Worm (Caenorhabditis elegans) whole organism, mixed stage, embryonic: Measurements from ENCODE around the gene T22F3.12.

ENCODE experiments used
- bed-3 ChIP-seq: fragments of 200-800 bp; sonication (Bioruptor generic); optimal IDR thresholded peaks from 3 replicates; lab custom pipeline; 2018; ENCODE audit warnings: mild to moderate bottlenecking, missing genetic modification characterization, moderate library complexity, missing compliant biosample characterization
- blmp-1 ChIP-seq: fragments of 150-350 bp; optimal IDR thresholded peaks from 2 replicates; lab custom pipeline; 2014; ENCODE audit warnings: missing biosample characterization, missing genetic modification characterization
- ceh-39 ChIP-seq: fragments of 150-350 bp; optimal IDR thresholded peaks from 2 replicates; lab custom pipeline; 2014; ENCODE audit warnings: missing biosample characterization, missing genetic modification characterization
- ceh-43 ChIP-seq: fragments of 200-800 bp; sonication (Bioruptor generic); optimal IDR thresholded peaks from 2 replicates; lab custom pipeline; 2018; ENCODE audit warnings: mild to moderate bottlenecking, missing genetic modification characterization, moderate library complexity, missing compliant biosample characterization
- ceh-83 ChIP-seq: fragments of 200-800 bp; sonication (Bioruptor generic); optimal IDR thresholded peaks from 2 replicates; lab custom pipeline; 2018; ENCODE audit warnings: mild to moderate bottlenecking, missing genetic modification characterization, missing compliant biosample characterization
- ces-1 ChIP-seq: fragments of 150-350 bp; optimal IDR thresholded peaks from 2 replicates; lab custom pipeline; 2014; ENCODE audit warnings: missing biosample characterization, missing genetic modification reagents, missing genetic modification characterization
- cnd-1 ChIP-seq: fragments of 200-800 bp; sonication (Bioruptor generic); optimal IDR thresholded peaks from 2 replicates; lab custom pipeline; 2018; ENCODE audit warnings: mild to moderate bottlenecking, missing genetic modification characterization, missing compliant biosample characterization
- drap-1 ChIP-seq: fragments of 200-800 bp; sonication (Bioruptor generic); optimal IDR thresholded peaks from 3 replicates; lab custom pipeline; 2018; ENCODE audit warnings: mild to moderate bottlenecking, missing genetic modification characterization, missing compliant biosample characterization
- elt-3 ChIP-seq: fragments of 150-350 bp; optimal IDR thresholded peaks from 2 replicates; lab custom pipeline; 2014; ENCODE audit warnings: missing biosample characterization, missing genetic modification characterization
- flh-1 ChIP-seq: fragments of 200-800 bp; sonication (Bioruptor generic); optimal IDR thresholded peaks from 2 replicates; lab custom pipeline; 2018; ENCODE audit warnings: mild to moderate bottlenecking, missing genetic modification characterization, moderate library complexity, missing compliant biosample characterization
- ham-2 ChIP-seq: fragments of 200-800 bp; sonication (Bioruptor generic); optimal IDR thresholded peaks from 2 replicates; lab custom pipeline; 2018; ENCODE audit warnings: mild to moderate bottlenecking, missing genetic modification characterization, missing compliant biosample characterization
- hlh-1 ChIP-seq: fragments of 150-350 bp; optimal IDR thresholded peaks from 2 replicates; lab custom pipeline; 2014; ENCODE audit warnings: missing biosample characterization, missing genetic modification reagents, missing genetic modification characterization
- lin-13 ChIP-seq: fragments of 150-350 bp; optimal IDR thresholded peaks from 2 replicates; lab custom pipeline; 2014; ENCODE audit warnings: missing biosample characterization, missing genetic modification characterization
- lin-32 ChIP-seq: fragments of 200-800 bp; sonication (Bioruptor generic); optimal IDR thresholded peaks from 2 replicates; lab custom pipeline; 2018; ENCODE audit warnings: mild to moderate bottlenecking, missing genetic modification characterization, missing compliant biosample characterization
- lsy-2 ChIP-seq: fragments of 150-350 bp; optimal IDR thresholded peaks from 2 replicates; lab custom pipeline; 2014; ENCODE audit warnings: missing biosample characterization, missing genetic modification characterization
- mab-5 ChIP-seq: fragments of 150-350 bp; optimal IDR thresholded peaks from 2 replicates; lab custom pipeline; 2014; ENCODE audit warnings: missing biosample characterization, missing genetic modification characterization
- mep-1 ChIP-seq: fragments of 150-350 bp; optimal IDR thresholded peaks from 2 replicates; lab custom pipeline; 2017; ENCODE audit warnings: missing biosample characterization, missing genetic modification reagents, missing genetic modification characterization, inconsistent platforms
- mls-2 ChIP-seq: sonication (generic microtip); optimal IDR thresholded peaks from 2 replicates; lab custom pipeline; 2016; ENCODE audit warnings: mild to moderate bottlenecking, missing genetic modification characterization, moderate library complexity, missing compliant biosample characterization
- nhr-12 ChIP-seq: fragments of 150-350 bp; optimal IDR thresholded peaks from 2 replicates; lab custom pipeline; 2014; ENCODE audit warnings: missing biosample characterization, missing genetic modification characterization
- nhr-2 ChIP-seq: fragments of 150-350 bp; optimal IDR thresholded peaks from 2 replicates; lab custom pipeline; 2014; ENCODE audit warnings: missing biosample characterization, missing genetic modification characterization
- nhr-28 ChIP-seq: fragments of 150-350 bp; optimal IDR thresholded peaks from 2 replicates; lab custom pipeline; 2014; ENCODE audit warnings: missing biosample characterization, missing genetic modification characterization
- nhr-76 ChIP-seq: sonication (generic microtip); optimal IDR thresholded peaks from 2 replicates; lab custom pipeline; 2017; ENCODE audit warnings: missing biosample characterization, missing genetic modification characterization
- pha-4 ChIP-seq: fragments of 150-350 bp; optimal IDR thresholded peaks from 2 replicates; lab custom pipeline; 2018; ENCODE audit warnings: missing biosample characterization, missing genetic modification reagents, missing genetic modification characterization
- sem-2 ChIP-seq: fragments of 200-800 bp; sonication (Bioruptor generic); optimal IDR thresholded peaks from 2 replicates; lab custom pipeline; 2018; ENCODE audit warnings: mild to moderate bottlenecking, missing genetic modification characterization, missing compliant biosample characterization
- snpc-4 ChIP-seq: fragments of 150-350 bp; optimal IDR thresholded peaks from 2 replicates; lab custom pipeline; 2014; ENCODE audit warnings: missing biosample characterization, missing genetic modification characterization
- sptf-1 ChIP-seq: sonication (generic microtip); optimal IDR thresholded peaks from 2 replicates; lab custom pipeline; 2017; ENCODE audit warnings: mild to moderate bottlenecking, missing genetic modification characterization, moderate library complexity, missing compliant biosample characterization
- unc-120 ChIP-seq: sonication (generic microtip); optimal IDR thresholded peaks from 2 replicates; lab custom pipeline; 2017; ENCODE audit warnings: missing genetic modification characterization, missing compliant biosample characterization; ENCODE audit not compliant: poor library complexity, severe bottlenecking
- unc-39 ChIP-seq: fragments of 150-350 bp; optimal IDR thresholded peaks from 2 replicates; lab custom pipeline; 2014; ENCODE audit warnings: missing biosample characterization, missing genetic modification characterization
- unc-62 ChIP-seq: fragments of 150-350 bp; optimal IDR thresholded peaks from 2 replicates; lab custom pipeline; 2014; ENCODE audit warnings: missing biosample characterization, missing genetic modification reagents, missing genetic modification characterization
- zip-8 ChIP-seq: fragments of 150-350 bp; optimal IDR thresholded peaks from 2 replicates; lab custom pipeline; 2014; ENCODE audit warnings: missing biosample characterization, missing genetic modification characterization
- ztf-11 ChIP-seq: fragments of 150-350 bp; optimal IDR thresholded peaks from 2 replicates; lab custom pipeline; 2014; ENCODE audit warnings: missing biosample characterization, missing genetic modification characterization

T22F3.12 gene

ce11 chrV:3613042-3613441, 21.0 kb upstream of the T22F3.12 start:
- no peak for TF ChIP-seq ztf-11 (tag; lab: Kevin White, UChicago)

ce11 chrV:3611654-3612053, 19.7 kb upstream of the T22F3.12 start, which contains the start of gene T22F3.10:
Gene T22F3.10, minus strand, starts transcription at chrV:3611754.
- TF ChIP-seq elt-3 (tag; lab: Kevin White, UChicago) = no peak
- no peak for TF ChIP-seq sptf-1
- TF ChIP-seq unc-120 (tag; lab: Kevin White, UChicago) = no peak
- TF ChIP-seq snpc-4 (tag; lab: Kevin White, UChicago) = no peak
- TF ChIP-seq blmp-1 (tag; lab: Kevin White, UChicago) = no peak
- TF ChIP-seq mep-1 = no peak
- no peak for TF ChIP-seq lin-32 (GFP tag; lab: Kevin White, UChicago)
- no peak for TF ChIP-seq nhr-12 (tag; lab: Kevin White, UChicago)
- no peak for TF ChIP-seq nhr-76 (tag; lab: Kevin White, UChicago)

- TF ChIP-seq nhr-28 (tag; lab: Kevin White, UChicago) (no peak), mep-1 (no peak), nhr-12 (tag; lab: Kevin White, UChicago) (no peak), mab-5 (tag; lab: Kevin White, UChicago) (no peak), lsy-2 (no peak), ham-2 (GFP tag; lab: Kevin White, UChicago) (no peak), lin-13 (no peak), cnd-1 (tag; lab: Kevin White, UChicago) (no peak), nhr-2 (tag; lab: Kevin White, UChicago) (no peak), elt-3 (tag; lab: Kevin White, UChicago) (no peak), sem-2 (GFP tag; lab: Kevin White, UChicago) (no peak), nhr-76 (tag; lab: Kevin White, UChicago) (no peak), pha-4 (no peak), ces-1 (GFP tag; lab: Kevin White, UChicago) (no peak), unc-62 (no peak), zip-8 (no peak), ceh-39 (no peak)
Observed at ce11 chrV:3610709-3611108, 18.7 kb upstream of the T22F3.12 start.

ce11 chrV:3606391-3606790, 14.4 kb upstream of the T22F3.12 start:
- TF ChIP-seq elt-3 (tag; lab: Kevin White, UChicago) (no peak), ztf-11 (tag; lab: Kevin White, UChicago) (no peak), unc-62 (no peak), unc-39 (tag; lab: Kevin White, UChicago) (no peak), flh-1 (GFP tag; lab: Kevin White, UChicago) (no peak), ces-1 (GFP tag; lab: Kevin White, UChicago) (no peak), hlh-1 (tag; lab: Kevin White, UChicago) (no peak), pha-4 (no peak), nhr-12 (tag; lab: Kevin White, UChicago) (no peak), unc-120 (tag; lab: Kevin White, UChicago) (no peak), mls-2 (no peak), lin-13 (no peak), zip-8 (no peak), ceh-43 (GFP tag; lab: Kevin White, UChicago) (no peak), ceh-83 (GFP tag; lab: Kevin White, UChicago) (no peak), bed-3 (GFP tag; lab: Kevin White, UChicago) (no peak), drap-1 (GFP tag; lab: Kevin White, UChicago) (no peak), snpc-4 (tag; lab: Kevin White, UChicago) (no peak)
- TF ChIP-seq, all 35 proteins: peak for 0

- TF ChIP-seq pha-4 (no peak), hlh-1 (tag; lab: Kevin White, UChicago) (no peak), nhr-76 (tag; lab: Kevin White, UChicago) (no peak), nhr-12 (tag; lab: Kevin White, UChicago) (no peak), ceh-43 (GFP tag; lab: Kevin White, UChicago) (no peak), unc-62 (no peak), flh-1 (GFP tag; lab: Kevin White, UChicago) (no peak), mls-2 (no peak), ces-1 (GFP tag; lab: Kevin White, UChicago) (no peak), sptf-1 (no peak), unc-120 (tag; lab: Kevin White, UChicago) (no peak), mab-5 (tag; lab: Kevin White, UChicago) (no peak), lin-32 (GFP tag; lab: Kevin White, UChicago) (no peak), blmp-1 (tag; lab: Kevin White, UChicago) (no peak)
- TF ChIP-seq, all 35 proteins: peak for 0
Observed at ce11 chrV:3605325-3605724, 13.3 kb upstream of the T22F3.12 start, which contains the start of gene T22F3.8. Gene T22F3.8, minus strand, starts transcription at chrV:3605425.
